Worm (Caenorhabditis elegans) whole organism, young adult: Measurements from ENCODE around the gene fipr-3.

Source experiments
- B0019.2 ChIP-seq: fragments of 200-800 bp; sonication (Bioruptor generic); conservative IDR thresholded peaks from 2 replicates; pipeline ENCODE4 v1.3.6; 2022; ENCODE audit warnings: missing genetic modification reagents, missing genetic modification characterization, missing compliant biosample characterization
- F55B11.4 ChIP-seq: sonication (generic microtip); optimal IDR thresholded peaks from 2 replicates; lab custom pipeline; 2016; ENCODE audit warnings: missing compliant biosample characterization, missing genetic modification characterization, borderline replicate concordance; ENCODE audit not compliant: insufficient read depth
- K12H6.12 ChIP-seq: fragments of 200-800 bp; sonication (Bioruptor generic); optimal IDR thresholded peaks from 2 replicates; lab custom pipeline; 2018; ENCODE audit warnings: mild to moderate bottlenecking, missing genetic modification characterization, missing compliant biosample characterization
- Y79H2A.3 ChIP-seq: fragments of 200-800 bp; sonication (Bioruptor generic); conservative IDR thresholded peaks from 2 replicates; pipeline ENCODE4 v1.3.6; 2022; ENCODE audit warnings: missing genetic modification reagents, missing genetic modification characterization, missing compliant biosample characterization
- egl-44 ChIP-seq: fragments of 200-800 bp; sonication (Bioruptor generic); IDR thresholded peaks from 2 replicates; pipeline ENCODE4 v1.3.6; 2022; ENCODE audit warnings: missing genetic modification reagents, missing genetic modification characterization, missing compliant biosample characterization
- hlh-26 ChIP-seq: fragments of 200-800 bp; sonication (Bioruptor generic); conservative IDR thresholded peaks from 2 replicates; pipeline ENCODE4 v1.3.6; 2022; ENCODE audit warnings: missing genetic modification reagents, missing genetic modification characterization, missing compliant biosample characterization
- madf-3 ChIP-seq: fragments of 200-800 bp; sonication (Bioruptor generic); IDR thresholded peaks from 2 replicates; pipeline ENCODE4 v1.3.6; 2022; ENCODE audit warnings: missing genetic modification reagents, missing genetic modification characterization, missing compliant biosample characterization
- pha-4 ChIP-seq: fragments of 150-350 bp; sonication (generic microtip); optimal IDR thresholded peaks from 2 replicates; lab custom pipeline; 2014; ENCODE audit warnings: missing biosample characterization, missing genetic modification reagents, missing genetic modification characterization
- snpc-4 ChIP-seq, 5 experiments: fragments of 150-350 bp in 1 of 5; sonication (generic microtip) in 4 of 5; optimal IDR thresholded peaks; 2 replicates each; lab custom pipeline; 2014 to 2018; ENCODE audit warnings: missing genetic modification characterization in 5 of 5, missing biosample characterization in 3 of 5, antibody characterized with exemption in 2 of 5, mild to moderate bottlenecking in 2 of 5, missing compliant biosample characterization in 2 of 5, missing genotype in 2 of 5, moderate library complexity in 2 of 5, missing genetic modification reagents in 1 of 5
- tbp1 ChIP-seq: fragments of 200-800 bp; sonication (Bioruptor generic); optimal IDR thresholded peaks from 2 replicates; lab custom pipeline; 2018; ENCODE audit warnings: mild to moderate bottlenecking, missing genetic modification characterization, missing compliant biosample characterization
- unc-62 ChIP-seq: fragments of 150-350 bp; optimal IDR thresholded peaks from 2 replicates; lab custom pipeline; 2014; ENCODE audit warnings: missing biosample characterization, missing genetic modification reagents, missing genetic modification characterization
- xnd-1 ChIP-seq: sonication (generic microtip); optimal IDR thresholded peaks from 2 replicates; lab custom pipeline; 2016; ENCODE audit warnings: missing genotype, missing genetic modification reagents, missing genetic modification characterization, missing compliant biosample characterization

ce11 chrX:14470687-14471086 lies 47.5 kb downstream of the fipr-3 start, which contains the start of gene M163.10:
- TF ChIP-seq madf-3 (GFP tag; lab: Robert Waterston, UW) (no peak), unc-62 (GFP tag; lab: Kevin White, UChicago) (no peak), hlh-26 (GFP tag; lab: Robert Waterston, UW) (no peak), B0019.2 (GFP tag; lab: Robert Waterston, UW) (no peak), snpc-4 (GFP tag; optimal IDR thresholded peaks at IDR 0.05; lab: Kevin White, UChicago) (no peak), snpc-4 (tag; optimal IDR thresholded peaks at IDR 0.05; lab: Kevin White, UChicago) (no peak), tbp1 (no peak), K12H6.12 (no peak), egl-44 (GFP tag; lab: Robert Waterston, UW) (no peak), pha-4 (no peak), F55B11.4 (tag; lab: Kevin White, UChicago) (no peak), Y79H2A.3 (GFP tag; lab: Robert Waterston, UW) (no peak), xnd-1 (tag; lab: Kevin White, UChicago) (no peak)
